Worm (Caenorhabditis elegans): Measurements from ENCODE around the gene C04B4.5.

The C04B4.5 gene

DNA sequence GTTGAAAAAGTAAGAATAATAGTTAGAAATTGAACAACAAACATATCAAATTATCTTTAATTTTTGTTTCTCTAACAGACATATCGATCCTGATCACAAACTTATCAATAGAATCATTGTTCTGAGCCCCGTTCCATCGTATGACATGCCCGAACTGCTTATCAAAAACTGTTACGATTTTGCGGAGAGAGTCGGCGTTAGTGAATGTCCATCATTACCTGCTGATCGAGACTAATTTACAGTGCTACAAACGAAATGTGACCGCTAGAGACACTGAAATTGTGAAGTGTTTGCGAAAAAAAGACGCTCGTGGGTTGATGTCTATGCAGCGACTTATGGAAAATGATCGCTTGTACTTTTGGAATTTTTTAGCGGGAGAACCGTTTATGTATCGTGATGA, 45.3 kb downstream of the C04B4.5 start:
- TF ChIP-seq elt-2 (tag; optimal IDR thresholded peaks at IDR 0.05): peak; percentile 39
- TF ChIP-seq nhr-12 (tag; optimal IDR thresholded peaks at IDR 0.05): no peak

- no peak for TF ChIP-seq nhr-77 (tag; optimal IDR thresholded peaks at IDR 0.05)
- no peak for TF ChIP-seq nhr-237 (tag; optimal IDR thresholded peaks at IDR 0.05)
- peak; percentile 37 for TF ChIP-seq elt-2 (tag; optimal IDR thresholded peaks at IDR 0.05)
- TF ChIP-seq aly-2 (tag; optimal IDR thresholded peaks at IDR 0.05): no peak
- no peak for TF ChIP-seq nhr-76 (tag; optimal IDR thresholded peaks at IDR 0.05)
- no peak for TF ChIP-seq nhr-25 (tag; optimal IDR thresholded peaks at IDR 0.05)
- peak; percentile 53 for TF ChIP-seq pha-4 (tag; optimal IDR thresholded peaks at IDR 0.05)
- TF ChIP-seq pqm-1 (tag; optimal IDR thresholded peaks at IDR 0.05): peak; percentile 50
- TF ChIP-seq nhr-67 (tag; optimal IDR thresholded peaks at IDR 0.05): no peak
- no peak for TF ChIP-seq lin-39 (tag; optimal IDR thresholded peaks at IDR 0.05)
- no peak for TF ChIP-seq egl-27 (tag; optimal IDR thresholded peaks at IDR 0.05)
- TF ChIP-seq nhr-28 (tag; optimal IDR thresholded peaks at IDR 0.05): no peak
- no peak for TF ChIP-seq ZK546.5 (tag; optimal IDR thresholded peaks at IDR 0.05)
- no peak for TF ChIP-seq hmg-11 (tag; optimal IDR thresholded peaks at IDR 0.05)
- TF ChIP-seq ztf-4 (tag; optimal IDR thresholded peaks at IDR 0.05): no peak
These were observed 46.7 kb downstream of the C04B4.5 start, which contains the start of gene cest-3 for ce11 chrX:12241457-12241856. cest-3 (plus strand) TSS chrX:12241646.
